Fruit fly (Drosophila melanogaster) whole organism, embryonic: ENCODE results near the gene CG12560.

Experiments
- C15 ChIP-seq: fragments of 200-800 bp; sonication (Bioruptor generic); IDR thresholded peaks from 3 replicates; pipeline ENCODE4 v1.3.6; 2022; ENCODE audit warnings: missing biosample characterization, missing genetic modification characterization
- CG10209 ChIP-seq: fragments of 200-800 bp; sonication (Bioruptor generic); optimal IDR thresholded peaks from 3 replicates; lab custom pipeline; 2017; ENCODE audit warnings: missing biosample characterization, mild to moderate bottlenecking, missing genetic modification characterization, missing genetic modification reagents
- CG10366 ChIP-seq: fragments of 200-800 bp; sonication (Bioruptor generic); IDR thresholded peaks from 2 replicates; pipeline ENCODE4 v1.3.6; 2022; ENCODE audit warnings: missing biosample characterization, missing genetic modification characterization
- CG10462 ChIP-seq: fragments of 200-800 bp; sonication (Bioruptor generic); optimal IDR thresholded peaks from 2 replicates; lab custom pipeline; 2016; ENCODE audit warnings: missing biosample characterization, missing genetic modification characterization
- CG11085 ChIP-seq: fragments of 200-800 bp; sonication (Bioruptor generic); IDR thresholded peaks from 2 replicates; pipeline ENCODE4 v1.3.6; 2022; ENCODE audit warnings: missing biosample characterization, missing genetic modification characterization
- CG12391 ChIP-seq: fragments of 200-800 bp; sonication (Bioruptor generic); optimal IDR thresholded peaks from 3 replicates; lab custom pipeline; 2018; ENCODE audit warnings: missing biosample characterization, mild to moderate bottlenecking, missing genetic modification characterization, moderate library complexity
- CG12744 ChIP-seq: fragments of 200-800 bp; sonication (Bioruptor generic); optimal IDR thresholded peaks from 2 replicates; lab custom pipeline; 2016; ENCODE audit warnings: missing biosample characterization, missing genetic modification characterization
- CG15514 ChIP-seq: fragments of 200-800 bp; sonication (Bioruptor generic); optimal IDR thresholded peaks from 3 replicates; lab custom pipeline; 2017; ENCODE audit warnings: missing biosample characterization, missing genetic modification characterization, mild to moderate bottlenecking, moderate library complexity, missing genetic modification reagents
- CG1832 ChIP-seq: fragments of 200-800 bp; sonication (Bioruptor generic); optimal IDR thresholded peaks from 2 replicates; lab custom pipeline; 2017; ENCODE audit warnings: missing biosample characterization, mild to moderate bottlenecking, missing genetic modification characterization, inconsistent platforms
- CG18476 ChIP-seq: fragments of 200-800 bp; sonication (Bioruptor generic); optimal IDR thresholded peaks from 2 replicates; lab custom pipeline; 2016; ENCODE audit warnings: missing biosample characterization, mild to moderate bottlenecking, missing genetic modification characterization
- CG3163 ChIP-seq: fragments of 200-800 bp; sonication (Bioruptor generic); optimal IDR thresholded peaks from 3 replicates; lab custom pipeline; 2016; ENCODE audit warnings: missing biosample characterization, missing genetic modification characterization
- CG3847 ChIP-seq: fragments of 200-800 bp; sonication (Bioruptor generic); IDR thresholded peaks from 2 replicates; pipeline ENCODE4 v1.3.6; 2022; ENCODE audit warnings: missing biosample characterization, missing genetic modification characterization
- CG42726 ChIP-seq: fragments of 200-800 bp; sonication (Bioruptor generic); IDR thresholded peaks from 2 replicates; pipeline ENCODE4 v1.3.6; 2022; ENCODE audit warnings: missing biosample characterization, missing genetic modification characterization; ENCODE audit not compliant: partially characterized antibody
- CG4707 ChIP-seq: fragments of 200-800 bp; sonication (Bioruptor generic); optimal IDR thresholded peaks from 2 replicates; lab custom pipeline; 2018; ENCODE audit warnings: missing biosample characterization, mild to moderate bottlenecking, missing genetic modification characterization, moderate library complexity
- CG5180 ChIP-seq: fragments of 200-800 bp; sonication (Bioruptor generic); optimal IDR thresholded peaks from 3 replicates; lab custom pipeline; 2017; ENCODE audit warnings: missing biosample characterization, missing genetic modification characterization, mild to moderate bottlenecking, moderate library complexity, missing genetic modification reagents
- CG6654 ChIP-seq: fragments of 200-800 bp; sonication (Bioruptor generic); optimal IDR thresholded peaks from 2 replicates; lab custom pipeline; 2017; ENCODE audit warnings: missing biosample characterization, mild to moderate bottlenecking, missing genetic modification characterization
- CG6854 ChIP-seq: fragments of 200-800 bp; sonication (Bioruptor generic); optimal IDR thresholded peaks from 3 replicates; lab custom pipeline; 2017; ENCODE audit warnings: missing biosample characterization, mild to moderate bottlenecking, missing genetic modification characterization
- CG7839 ChIP-seq: fragments of 200-800 bp; sonication (Bioruptor generic); optimal IDR thresholded peaks from 3 replicates; lab custom pipeline; 2018; ENCODE audit warnings: missing biosample characterization, mild to moderate bottlenecking, missing genetic modification characterization, moderate library complexity
- CG7963 ChIP-seq: fragments of 200-800 bp; sonication (Bioruptor generic); IDR thresholded peaks from 3 replicates; pipeline ENCODE4 v1.3.6; 2022; ENCODE audit warnings: missing biosample characterization, missing genetic modification characterization; ENCODE audit not compliant: partially characterized antibody
- CG7987 ChIP-seq: fragments of 200-800 bp; sonication (Bioruptor generic); optimal IDR thresholded peaks from 2 replicates; lab custom pipeline; 2018; ENCODE audit warnings: missing biosample characterization, mild to moderate bottlenecking, missing genetic modification characterization, moderate library complexity
- CG9609 ChIP-seq: fragments of 200-800 bp; sonication (Bioruptor generic); optimal IDR thresholded peaks from 3 replicates; lab custom pipeline; 2016; ENCODE audit warnings: missing biosample characterization, missing genetic modification characterization
- Hand ChIP-seq: fragments of 200-800 bp; sonication (Bioruptor generic); optimal IDR thresholded peaks from 2 replicates; lab custom pipeline; 2017; ENCODE audit warnings: mild to moderate bottlenecking, missing biosample characterization, missing genetic modification reagents, missing genetic modification characterization
- MBD-R2 ChIP-seq: fragments of 200-800 bp; sonication (Bioruptor generic); IDR thresholded peaks from 2 replicates; pipeline ENCODE4 v1.3.6; 2022; ENCODE audit warnings: missing biosample characterization, missing genetic modification characterization
- Myb ChIP-seq: fragments of 200-800 bp; sonication (Bioruptor generic); optimal IDR thresholded peaks from 2 replicates; lab custom pipeline; 2016; ENCODE audit warnings: missing biosample characterization, missing genetic modification characterization
- Taf1 ChIP-seq: fragments of 200-800 bp; sonication (Bioruptor generic); IDR thresholded peaks from 2 replicates; pipeline ENCODE4 v1.3.6; 2022; ENCODE audit warnings: missing biosample characterization, missing genetic modification characterization
- Vsx1 ChIP-seq: fragments of 200-800 bp; sonication (Bioruptor generic); optimal IDR thresholded peaks from 2 replicates; lab custom pipeline; 2017; ENCODE audit warnings: missing biosample characterization, mild to moderate bottlenecking, missing genetic modification characterization, missing genetic modification reagents
- Xrp1 ChIP-seq: fragments of 200-800 bp; sonication (Bioruptor generic); IDR thresholded peaks from 2 replicates; pipeline ENCODE4 v1.3.6; 2022; ENCODE audit warnings: missing biosample characterization, missing genetic modification characterization
- YL-1 ChIP-seq: fragments of 200-800 bp; sonication (Bioruptor generic); optimal IDR thresholded peaks from 3 replicates; lab custom pipeline; 2017; ENCODE audit warnings: missing biosample characterization, mild to moderate bottlenecking, missing genetic modification characterization
- ato ChIP-seq: fragments of 200-800 bp; sonication (Bioruptor generic); IDR thresholded peaks from 2 replicates; pipeline ENCODE4 v1.3.6; 2022; ENCODE audit warnings: missing biosample characterization, missing genetic modification characterization; ENCODE audit not compliant: partially characterized antibody
- bcd ChIP-seq: fragments of 200-800 bp; sonication (Bioruptor generic); optimal IDR thresholded peaks from 2 replicates; lab custom pipeline; 2017; ENCODE audit warnings: missing biosample characterization, mild to moderate bottlenecking, missing genetic modification characterization
- da ChIP-seq: fragments of 200-800 bp; sonication (Bioruptor generic); optimal IDR thresholded peaks from 2 replicates; lab custom pipeline; 2016; ENCODE audit warnings: missing biosample characterization, missing genetic modification characterization
- dan ChIP-seq: fragments of 200-800 bp; sonication (Bioruptor generic); IDR thresholded peaks from 2 replicates; pipeline ENCODE4 v1.3.6; 2022; ENCODE audit warnings: missing biosample characterization, missing genetic modification characterization
- danr ChIP-seq: fragments of 200-800 bp; sonication (Bioruptor generic); IDR thresholded peaks from 2 replicates; pipeline ENCODE4 v1.3.6; 2022; ENCODE audit warnings: missing biosample characterization, missing genetic modification characterization
- disco-r ChIP-seq: fragments of 200-800 bp; sonication (Bioruptor generic); optimal IDR thresholded peaks from 2 replicates; lab custom pipeline; 2016; ENCODE audit warnings: missing biosample characterization, missing genetic modification characterization
- exex ChIP-seq: fragments of 200-800 bp; sonication (Bioruptor generic); optimal IDR thresholded peaks from 4 replicates; lab custom pipeline; 2018; ENCODE audit warnings: missing biosample characterization, mild to moderate bottlenecking, missing genetic modification characterization, moderate library complexity
- lov ChIP-seq, 2 experiments: fragments of 200-800 bp in 1 of 2; fragments of >200 bp in 1 of 2; sonication (Bioruptor generic) in 1 of 2; IDR thresholded peaks in 1 of 2; optimal IDR thresholded peaks in 1 of 2; 2 replicates in 1 of 2; 3 replicates in 1 of 2; pipeline versions ENCODE4 v1.3.6 to Lab custom; 2017 to 2022; ENCODE audit warnings: missing biosample characterization in 1 of 2, missing genetic modification characterization in 1 of 2
- pan ChIP-seq, 4 experiments: fragments of >200 bp in 3 of 4; fragments of 200-800 bp in 1 of 4; sonication (Bioruptor generic) in 1 of 4; optimal IDR thresholded peaks in 3 of 4; IDR thresholded peaks in 1 of 4; 2 replicates each; pipeline versions ENCODE4 v1.3.6 to Lab custom; 2017 to 2022; ENCODE audit warnings: missing biosample characterization in 2 of 4, missing genetic modification characterization in 2 of 4, mixed read lengths in 1 of 4
- phol ChIP-seq: fragments of 200-800 bp; sonication (Bioruptor generic); optimal IDR thresholded peaks from 3 replicates; lab custom pipeline; 2018; ENCODE audit warnings: missing biosample characterization, mild to moderate bottlenecking, missing genetic modification characterization, moderate library complexity
- row ChIP-seq: fragments of 200-800 bp; sonication (Bioruptor generic); IDR thresholded peaks from 3 replicates; pipeline ENCODE4 v1.3.6; 2022; ENCODE audit warnings: missing biosample characterization, missing genetic modification characterization
- sc ChIP-seq, 3 experiments: fragments of >200 bp in 2 of 3; fragments of 200-800 bp in 1 of 3; sonication (Bioruptor generic) in 1 of 3; optimal IDR thresholded peaks; 2 replicates in 2 of 3; 3 replicates in 1 of 3; lab custom pipeline; 2017; ENCODE audit warnings: mild to moderate bottlenecking in 1 of 3, missing biosample characterization in 1 of 3, missing genetic modification characterization in 1 of 3, missing genetic modification reagents in 1 of 3
- sd ChIP-seq: fragments of 200-800 bp; sonication (Bioruptor generic); optimal IDR thresholded peaks from 3 replicates; lab custom pipeline; 2018; ENCODE audit warnings: missing biosample characterization, mild to moderate bottlenecking, missing genetic modification characterization, moderate library complexity
- sim ChIP-seq: fragments of 200-800 bp; sonication (Bioruptor generic); IDR thresholded peaks from 2 replicates; pipeline ENCODE4 v1.3.6; 2022; ENCODE audit warnings: missing biosample characterization, missing genetic modification characterization
- sima ChIP-seq: fragments of 200-800 bp; sonication (Bioruptor generic); optimal IDR thresholded peaks from 2 replicates; lab custom pipeline; 2016; ENCODE audit warnings: missing biosample characterization, missing genetic modification characterization
- sna ChIP-seq: fragments of 200-800 bp; sonication (Bioruptor generic); IDR thresholded peaks from 2 replicates; pipeline ENCODE4 v1.3.6; 2022; ENCODE audit warnings: missing biosample characterization, missing genetic modification characterization; ENCODE audit not compliant: partially characterized antibody
- twi ChIP-seq: fragments of 200-800 bp; optimal IDR thresholded peaks from 2 replicates; lab custom pipeline; 2019; ENCODE audit warnings: missing biosample characterization, mild to moderate bottlenecking, missing genetic modification characterization, moderate library complexity

Gene CG12560

DNA sequence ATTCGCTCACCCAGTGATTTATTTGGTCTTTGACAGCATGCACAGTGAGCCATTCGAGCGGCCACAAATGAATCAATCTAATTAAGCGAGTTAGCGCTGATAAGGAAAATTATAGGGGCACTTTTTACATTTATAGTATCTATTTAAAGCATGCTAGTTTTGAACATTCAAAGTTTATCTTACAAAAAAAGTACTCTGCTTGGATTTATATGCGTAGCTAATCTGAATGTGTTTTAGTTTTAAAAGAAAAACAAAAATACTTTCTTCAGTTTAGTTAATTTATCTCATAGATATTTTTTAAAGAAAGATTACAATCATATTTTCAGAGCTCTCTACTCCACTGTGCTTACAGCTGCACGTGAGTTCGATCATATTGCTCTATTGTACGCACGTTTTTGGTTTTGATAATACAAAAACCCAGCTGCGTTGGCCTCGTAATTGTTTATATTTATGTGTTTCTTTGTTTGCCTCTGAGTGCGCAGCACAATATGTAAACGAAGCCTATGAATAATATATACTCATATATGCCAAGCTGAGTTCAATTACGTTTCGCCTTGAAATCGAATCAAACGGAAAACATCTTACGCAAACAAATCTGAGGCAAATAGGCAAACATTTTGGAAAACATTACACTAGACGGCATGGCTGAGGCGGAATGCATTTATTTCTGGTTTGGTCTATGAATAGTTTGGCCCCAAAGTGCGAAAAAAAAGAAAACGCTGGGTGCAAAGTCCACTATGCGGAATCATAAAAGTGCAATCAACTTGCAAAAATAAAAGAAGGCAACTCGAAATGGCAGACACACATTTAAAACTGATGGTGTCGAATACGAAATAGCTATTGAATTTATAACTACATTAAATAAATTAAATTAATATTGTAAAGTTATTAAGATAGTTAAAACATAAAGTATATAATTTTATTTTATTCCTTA, 7.3 kb downstream of the CG12560 start (continued):
- TF ChIP-seq Taf1 (GFP tag; lab: Robert Waterston, UW) (peak; percentile 54; the same call in 1 of the 2 replicates), CG6654 (GFP tag; lab: Kevin White, UChicago) (peak; percentile 68), CG10462 (GFP tag; lab: Kevin White, UChicago) (peak; percentile 82), Xrp1 (peak; percentile 87), sd (tag; lab: Kevin White, UChicago) (peak; percentile 68), CG10209 (GFP tag; lab: Kevin White, UChicago) (peak; percentile 90), C15 (GFP tag; lab: Robert Waterston, UW) (peak; percentile 20; the same call in 1 of the 3 replicates), CG42726 (GFP tag; lab: Robert Waterston, UW) (no peak), CG7987 (GFP tag; lab: Kevin White, UChicago) (peak; percentile 17), Vsx1 (GFP tag; lab: Kevin White, UChicago) (peak; percentile 80), sc (optimal IDR thresholded peaks at IDR 0.05; lab: Kevin White, UChicago) (no peak), sc (GFP tag; optimal IDR thresholded peaks at IDR 0.05; lab: Kevin White, UChicago) (peak; percentile 81), dan (GFP tag; lab: Robert Waterston, UW) (peak; percentile 63), disco-r (peak; percentile 70), CG7839 (tag; lab: Kevin White, UChicago) (peak; percentile 92), sima (peak; percentile 58), Hand (peak; percentile 79), row (GFP tag; lab: Robert Waterston, UW) (peak; percentile 88), Myb (GFP tag; lab: Kevin White, UChicago) (peak; percentile 61), CG11085 (peak; percentile 52), CG9609 (peak; percentile 71), lov (optimal IDR thresholded peaks at IDR 0.05; lab: Kevin White, UChicago) (no peak), lov (GFP tag; IDR thresholded peaks at IDR 0.05; lab: Robert Waterston, UW) (0 out of 3 replicates have a peak, but pooled peaks have one; percentile 59), CG7963 (GFP tag; lab: Robert Waterston, UW) (no peak), CG3163 (GFP tag; lab: Kevin White, UChicago) (peak; percentile 48), sim (GFP tag; lab: Robert Waterston, UW) (peak; percentile 39; the same call in 1 of the 2 replicates), da (peak; percentile 30), sna (GFP tag; lab: Robert Waterston, UW) (no peak), ato (GFP tag; lab: Robert Waterston, UW) (no peak), CG15514 (GFP tag; lab: Kevin White, UChicago) (peak; percentile 72), pan (optimal IDR thresholded peaks at IDR 0.05; lab: Kevin White, UChicago) (no peak), pan (GFP tag; optimal IDR thresholded peaks at IDR 0.05 in 1 of 2, IDR thresholded peaks at IDR 0.05 in 1 of 2) (peak in 1 of 2 experiments; percentile 87), phol (peak; percentile 90), CG4707 (GFP tag; lab: Kevin White, UChicago) (peak; percentile 92), exex (peak; percentile 46), CG3847 (GFP tag; lab: Robert Waterston, UW) (peak; percentile 86), CG18476 (GFP tag; lab: Kevin White, UChicago) (peak; percentile 86), CG12744 (GFP tag; lab: Kevin White, UChicago) (peak; percentile 72), YL-1 (GFP tag; lab: Kevin White, UChicago) (peak; percentile 61), CG12391 (tag; lab: Kevin White, UChicago) (peak; percentile 88), bcd (peak; percentile 86), CG1832 (GFP tag; lab: Kevin White, UChicago) (no peak), CG6854 (GFP tag; lab: Kevin White, UChicago) (peak; percentile 85), danr (GFP tag; lab: Robert Waterston, UW) (peak; percentile 82), twi (tag; lab: Kevin White, UChicago) (peak; percentile 70), CG10366 (GFP tag; lab: Robert Waterston, UW) (peak; percentile 70), MBD-R2 (GFP tag; lab: Robert Waterston, UW) (peak; percentile 40; the same call in 1 of the 2 replicates), CG5180 (GFP tag; lab: Kevin White, UChicago) (peak; percentile 82)
